Fruit fly (Drosophila melanogaster) whole organism, adult: ENCODE data around the gene CG14151.

Experiments used
- CG11617 ChIP-seq: fragments of 200-800 bp; sonication (Bioruptor generic); optimal IDR thresholded peaks from 2 replicates; lab custom pipeline; 2017; ENCODE audit warnings: mild to moderate bottlenecking, missing biosample characterization, missing genetic modification reagents, missing genetic modification characterization
- CG12768 ChIP-seq: fragments of 200-800 bp; sonication (Bioruptor generic); optimal IDR thresholded peaks from 2 replicates; lab custom pipeline; 2017; ENCODE audit warnings: missing biosample characterization, missing genetic modification characterization, mild to moderate bottlenecking, moderate library complexity, missing genetic modification reagents
- CG14711 ChIP-seq: fragments of 200-800 bp; sonication (Bioruptor generic); optimal IDR thresholded peaks from 2 replicates; lab custom pipeline; 2018; ENCODE audit warnings: missing biosample characterization, mild to moderate bottlenecking, missing genetic modification characterization, moderate library complexity
- CG1620 ChIP-seq: fragments of 200-800 bp; sonication (Bioruptor generic); optimal IDR thresholded peaks from 2 replicates; lab custom pipeline; 2016; ENCODE audit warnings: missing biosample characterization, missing genetic modification characterization
- CG33017 ChIP-seq: fragments of 200-800 bp; sonication (Bioruptor generic); optimal IDR thresholded peaks from 2 replicates; lab custom pipeline; 2018; ENCODE audit warnings: missing biosample characterization, mild to moderate bottlenecking, missing genetic modification characterization, moderate library complexity
- CG5204 ChIP-seq: fragments of 200-800 bp; sonication (Bioruptor generic); optimal IDR thresholded peaks from 2 replicates; lab custom pipeline; 2016; ENCODE audit warnings: missing biosample characterization, missing genetic modification characterization
- CG7045 ChIP-seq: fragments of 200-800 bp; sonication (Bioruptor generic); optimal IDR thresholded peaks from 2 replicates; lab custom pipeline; 2017; ENCODE audit warnings: missing biosample characterization, mild to moderate bottlenecking, missing genetic modification characterization
- CG7101 ChIP-seq: fragments of 200-800 bp; sonication (Bioruptor generic); optimal IDR thresholded peaks from 2 replicates; lab custom pipeline; 2018; ENCODE audit warnings: missing biosample characterization, mild to moderate bottlenecking, missing genetic modification characterization, moderate library complexity
- Clk ChIP-seq: fragments of 200-800 bp; sonication (Bioruptor generic); optimal IDR thresholded peaks from 2 replicates; lab custom pipeline; 2017; ENCODE audit warnings: missing biosample characterization, missing genetic modification characterization
- Crg-1 ChIP-seq: fragments of 200-800 bp; sonication (Bioruptor generic); optimal IDR thresholded peaks from 2 replicates; lab custom pipeline; 2016; ENCODE audit warnings: missing biosample characterization, missing genetic modification characterization
- Hr96 ChIP-seq: fragments of 200-800 bp; sonication (Bioruptor generic); optimal IDR thresholded peaks from 2 replicates; lab custom pipeline; 2016; ENCODE audit warnings: missing biosample characterization, missing genetic modification characterization
- Mnt ChIP-seq: fragments of 200-800 bp; sonication (Bioruptor generic); optimal IDR thresholded peaks from 2 replicates; lab custom pipeline; 2016; ENCODE audit warnings: missing biosample characterization, mild to moderate bottlenecking, missing genetic modification characterization
- bab1 ChIP-seq: fragments of 200-800 bp; sonication (Bioruptor generic); optimal IDR thresholded peaks from 3 replicates; lab custom pipeline; 2019; ENCODE audit warnings: missing biosample characterization, mild to moderate bottlenecking, missing genetic modification characterization, moderate library complexity
- cic ChIP-seq: fragments of 200-800 bp; sonication (Bioruptor generic); optimal IDR thresholded peaks from 2 replicates; lab custom pipeline; 2017; ENCODE audit warnings: missing biosample characterization, mild to moderate bottlenecking, missing genetic modification characterization, moderate library complexity
- cnc ChIP-seq, 2 experiments: fragments of >200 bp; optimal IDR thresholded peaks; 2 replicates each; lab custom pipeline; 2017
- kay ChIP-seq: fragments of 200-800 bp; sonication (Bioruptor generic); peaks from one replicate; lab custom pipeline; 2016; ENCODE audit warnings: missing biosample characterization, missing genetic modification characterization, borderline replicate concordance
- ovo ChIP-seq: fragments of 200-800 bp; sonication (Bioruptor generic); optimal IDR thresholded peaks from 2 replicates; lab custom pipeline; 2016; ENCODE audit warnings: missing biosample characterization, missing genetic modification characterization
- pad ChIP-seq: fragments of 200-800 bp; sonication (Bioruptor generic); optimal IDR thresholded peaks from 3 replicates; lab custom pipeline; 2017; ENCODE audit warnings: missing biosample characterization, missing genetic modification characterization, mild to moderate bottlenecking, moderate library complexity, missing genetic modification reagents
- tj ChIP-seq: fragments of 200-800 bp; sonication (Bioruptor generic); optimal IDR thresholded peaks from 3 replicates; lab custom pipeline; 2017; ENCODE audit warnings: missing biosample characterization, mild to moderate bottlenecking, missing genetic modification characterization, moderate library complexity
- toe ChIP-seq: fragments of 200-800 bp; sonication (Bioruptor generic); optimal IDR thresholded peaks from 2 replicates; lab custom pipeline; 2016; ENCODE audit warnings: missing biosample characterization, missing genetic modification characterization

Gene CG14151

dm6 chr3L:10667341-10667740, 39.1 kb upstream of the CG14151 start:
- TF ChIP-seq tj = peak; percentile 87
- TF ChIP-seq CG7101 (tag; lab: Kevin White, UChicago) = no peak

DNA sequence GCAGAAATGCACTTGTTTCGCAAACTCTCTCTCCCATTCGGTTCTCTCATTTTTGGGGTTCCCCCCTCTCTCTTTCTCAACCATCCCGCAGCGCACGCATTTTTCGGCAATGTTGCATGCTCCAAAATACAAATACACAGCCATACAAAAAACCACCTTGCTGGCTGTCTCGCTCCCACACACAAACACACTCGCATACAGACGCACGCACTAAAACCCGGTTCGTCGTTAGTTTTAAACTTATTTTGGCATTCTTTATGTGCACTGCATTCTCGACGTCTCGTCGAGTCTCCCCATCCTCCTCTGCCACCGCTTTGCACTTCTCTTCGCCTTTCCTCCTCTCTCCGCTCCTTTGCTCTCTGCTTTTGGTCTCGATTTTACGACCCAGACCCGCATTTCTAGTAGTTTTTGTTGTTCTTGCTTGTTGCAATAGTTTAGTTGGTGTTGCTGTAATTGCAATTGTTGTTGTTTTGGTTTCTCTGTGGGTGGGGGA, 38.3 kb upstream of the CG14151 start:
- TF ChIP-seq CG14711 (tag; lab: Kevin White, UChicago) (no peak), bab1 (GFP tag; lab: Kevin White, UChicago) (no peak), Hr96 (GFP tag; lab: Kevin White, UChicago) (no peak), Mnt (GFP tag; lab: Kevin White, UChicago) (no peak), CG5204 (GFP tag; lab: Kevin White, UChicago) (no peak), CG1620 (no peak), cic (GFP tag; lab: Kevin White, UChicago) (no peak), CG33017 (tag; lab: Kevin White, UChicago) (no peak), cnc (optimal IDR thresholded peaks at IDR 0.05; lab: Kevin White, UChicago) (no peak), CG11617 (GFP tag; lab: Kevin White, UChicago) (no peak), Clk (no peak), Crg-1 (GFP tag; lab: Kevin White, UChicago) (no peak), pad (no peak), CG7045 (GFP tag; lab: Kevin White, UChicago) (no peak), CG7101 (tag; lab: Kevin White, UChicago) (no peak), tj (no peak), CG12768 (no peak)

dm6 chr3L:10665433-10666150, 37.3 kb upstream of the CG14151 start:
- peak; percentile 98 for TF ChIP-seq CG7045 (GFP tag; lab: Kevin White, UChicago)
- no peak for TF ChIP-seq cnc (optimal IDR thresholded peaks at IDR 0.05; lab: Kevin White, UChicago)
- TF ChIP-seq Mnt (GFP tag; lab: Kevin White, UChicago) = peak; percentile 84
- TF ChIP-seq cic (GFP tag; lab: Kevin White, UChicago) = peak; percentile 90
- peak; percentile 91 for TF ChIP-seq tj
- peak; percentile 98 for TF ChIP-seq CG33017 (tag; lab: Kevin White, UChicago)
- TF ChIP-seq CG1620 = peak; percentile 77
- TF ChIP-seq CG5204 (GFP tag; lab: Kevin White, UChicago) = no peak
- peak; percentile 90 for TF ChIP-seq CG14711 (tag; lab: Kevin White, UChicago)
- peak; percentile 85 for TF ChIP-seq kay (GFP tag; lab: Kevin White, UChicago)
- TF ChIP-seq Hr96 (GFP tag; lab: Kevin White, UChicago) = peak; percentile 88
- TF ChIP-seq bab1 (GFP tag; lab: Kevin White, UChicago) = peak; percentile 96
- TF ChIP-seq CG12768 = peak; percentile 98
- TF ChIP-seq ovo (GFP tag; lab: Kevin White, UChicago) = peak; percentile 81
- peak; percentile 89 for TF ChIP-seq pad
- TF ChIP-seq toe (GFP tag; lab: Kevin White, UChicago) = peak; percentile 97
- peak; percentile 93 for TF ChIP-seq Clk
- TF ChIP-seq CG7101 (tag; lab: Kevin White, UChicago) = peak; percentile 97
- TF ChIP-seq Crg-1 (GFP tag; lab: Kevin White, UChicago) = peak; percentile 88
- peak; percentile 99 for TF ChIP-seq CG11617 (GFP tag; lab: Kevin White, UChicago)

dm6 chr3L:10664511-10665062, 36.3 kb upstream of the CG14151 start, which contains the start of gene simj:
simj (plus strand) TSS chr3L:10664739.
- TF ChIP-seq Clk = no peak
- peak; percentile 89 for TF ChIP-seq cic (GFP tag; lab: Kevin White, UChicago)
- peak; percentile 59 for TF ChIP-seq CG11617 (GFP tag; lab: Kevin White, UChicago)
- peak; percentile 78 for TF ChIP-seq Mnt (GFP tag; lab: Kevin White, UChicago)
- TF ChIP-seq CG7101 (tag; lab: Kevin White, UChicago) = peak; percentile 78
- peak; percentile 45 for TF ChIP-seq pad
- TF ChIP-seq Hr96 (GFP tag; lab: Kevin White, UChicago) = peak; percentile 54
- peak; percentile 56 for TF ChIP-seq ovo (GFP tag; lab: Kevin White, UChicago)
- TF ChIP-seq CG1620 = peak; percentile 39
- TF ChIP-seq Crg-1 (GFP tag; lab: Kevin White, UChicago) = peak; percentile 43
- TF ChIP-seq bab1 (GFP tag; lab: Kevin White, UChicago) = peak; percentile 76
- no peak for TF ChIP-seq CG5204 (GFP tag; lab: Kevin White, UChicago)
- peak; percentile 67 for TF ChIP-seq kay (GFP tag; lab: Kevin White, UChicago)
- TF ChIP-seq CG14711 (tag; lab: Kevin White, UChicago) = peak; percentile 39
- peak; percentile 76 for TF ChIP-seq CG33017 (tag; lab: Kevin White, UChicago)
- peak; percentile 28 for TF ChIP-seq CG7045 (GFP tag; lab: Kevin White, UChicago)
- no peak for TF ChIP-seq cnc (optimal IDR thresholded peaks at IDR 0.05; lab: Kevin White, UChicago)
- TF ChIP-seq tj = peak; percentile 51
- peak; percentile 72 for TF ChIP-seq CG12768
- peak; percentile 6 for TF ChIP-seq toe (GFP tag; lab: Kevin White, UChicago)

DNA sequence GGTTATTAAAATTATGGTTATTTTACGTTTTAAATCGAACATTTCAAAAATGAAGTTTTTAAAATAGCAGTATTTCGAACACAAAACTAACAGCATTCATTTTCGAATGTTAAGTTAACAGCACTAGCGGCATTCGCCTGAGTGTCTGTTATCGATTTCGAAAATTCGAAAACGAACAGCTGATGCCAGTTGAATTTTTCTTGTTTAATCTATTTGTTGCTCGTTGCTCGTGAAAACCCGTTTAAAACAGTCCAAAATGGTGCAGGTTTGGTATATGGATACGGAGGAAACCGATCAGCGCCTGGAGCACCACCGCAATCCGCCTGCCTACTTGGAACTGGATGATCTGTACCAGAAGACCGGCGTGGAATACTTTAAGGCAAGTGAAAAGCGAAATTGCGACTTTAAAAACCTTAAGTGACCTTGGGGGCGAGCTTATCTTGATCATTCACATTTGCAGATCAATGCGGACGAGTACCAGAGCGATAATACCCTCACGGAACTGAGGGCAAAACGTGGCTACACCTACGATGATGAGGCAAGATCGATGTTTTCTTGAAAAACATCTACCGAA, 35.0 kb upstream of the CG14151 start, which contains the start of gene Adi1:
Adi1 (plus strand) TSS at position 187 of the 574 bp plus-strand sequence.
- no peak for TF ChIP-seq CG7045 (GFP tag; lab: Kevin White, UChicago)
- peak; percentile 33 for TF ChIP-seq bab1 (GFP tag; lab: Kevin White, UChicago)
